Worm (Caenorhabditis elegans) whole organism, L2 larva: ENCODE results near the gene srbc-44.

Experiments
- ZK546.5 ChIP-seq: sonication (generic microtip); optimal IDR thresholded peaks from 2 replicates; lab custom pipeline; 2017; ENCODE audit warnings: missing biosample characterization, missing genetic modification characterization
- aly-2 ChIP-seq: fragments of 150-350 bp; optimal IDR thresholded peaks from 2 replicates; lab custom pipeline; 2014; ENCODE audit warnings: missing biosample characterization, missing genetic modification characterization
- blmp-1 ChIP-seq: sonication (generic microtip); optimal IDR thresholded peaks from 2 replicates; lab custom pipeline; 2017; ENCODE audit warnings: missing genetic modification characterization, mild to moderate bottlenecking, missing compliant biosample characterization, antibody characterized with exemption, moderate library complexity; ENCODE audit not compliant: insufficient read depth
- egl-27 ChIP-seq: sonication (generic microtip); optimal IDR thresholded peaks from 3 replicates; lab custom pipeline; 2017; ENCODE audit warnings: missing biosample characterization, missing genetic modification reagents, missing genetic modification characterization
- lin-39 ChIP-seq: fragments of 150-350 bp; optimal IDR thresholded peaks from 2 replicates; lab custom pipeline; 2014; ENCODE audit warnings: missing biosample characterization, missing genetic modification reagents, missing genetic modification characterization
- nhr-129 ChIP-seq: fragments of 150-350 bp; optimal IDR thresholded peaks from 2 replicates; lab custom pipeline; 2014; ENCODE audit warnings: missing biosample characterization, missing genetic modification characterization
- skn-1 ChIP-seq: sonication (generic microtip); optimal IDR thresholded peaks from 2 replicates; lab custom pipeline; 2017; ENCODE audit warnings: missing biosample characterization, missing genetic modification characterization
- ztf-4 ChIP-seq: fragments of 150-350 bp; optimal IDR thresholded peaks from 2 replicates; lab custom pipeline; 2014; ENCODE audit warnings: missing biosample characterization, missing genetic modification characterization

ce11 chrV:12795927-12796326, 7.6 kb upstream of the srbc-44 start:
- TF ChIP-seq ztf-4 (tag; lab: Kevin White, UChicago), result no peak
- no peak for TF ChIP-seq ZK546.5 (tag; lab: Kevin White, UChicago)
- TF ChIP-seq skn-1 (tag; lab: Kevin White, UChicago), result no peak
- no peak for TF ChIP-seq egl-27 (tag; lab: Kevin White, UChicago)
- no peak for TF ChIP-seq blmp-1 (tag; lab: Kevin White, UChicago)
- TF ChIP-seq nhr-129 (tag; lab: Kevin White, UChicago), result no peak
- no peak for TF ChIP-seq lin-39 (tag; lab: Kevin White, UChicago)
- TF ChIP-seq aly-2 (tag; lab: Kevin White, UChicago), result no peak
